Worm (Caenorhabditis elegans) whole organism, young adult: ENCODE measurements around the gene F59B8.1.

Experiments used
- T26A5.8 ChIP-seq: sonication (generic microtip); optimal IDR thresholded peaks from 2 replicates; lab custom pipeline; 2016; ENCODE audit warnings: missing genetic modification characterization, missing compliant biosample characterization
- Y53F4B.3 ChIP-seq: fragments of 200-800 bp; sonication (Bioruptor generic); IDR thresholded peaks from 2 replicates; pipeline ENCODE4 v1.3.6; 2022; ENCODE audit warnings: missing genetic modification reagents, missing genetic modification characterization, missing compliant biosample characterization
- ZK185.1 ChIP-seq: sonication (generic microtip); optimal IDR thresholded peaks from 2 replicates; lab custom pipeline; 2016; ENCODE audit warnings: mild to moderate bottlenecking, missing genetic modification characterization, missing compliant biosample characterization; ENCODE audit not compliant: poor library complexity, severe bottlenecking
- ama-1 ChIP-seq, 3 experiments: fragments of 150-350 bp in 1 of 3; sonication (generic microtip) in 2 of 3; optimal IDR thresholded peaks; 2 replicates each; lab custom pipeline; 2014 to 2018; ENCODE audit warnings: missing biosample characterization in 2 of 3, missing genetic modification characterization in 2 of 3, missing genetic modification reagents in 2 of 3
- dpl-1 ChIP-seq: fragments of 150-350 bp; optimal IDR thresholded peaks from 2 replicates; lab custom pipeline; 2014; ENCODE audit warnings: missing biosample characterization, missing genetic modification reagents, missing genetic modification characterization
- ets-4 ChIP-seq: fragments of 200-800 bp; sonication (Bioruptor generic); optimal IDR thresholded peaks from 2 replicates; lab custom pipeline; 2018; ENCODE audit warnings: mild to moderate bottlenecking, missing genetic modification characterization, missing compliant biosample characterization
- let-607 ChIP-seq, 2 experiments: fragments of 200-800 bp in 1 of 2; sonication (Bioruptor generic) in 1 of 2; sonication (generic microtip) in 1 of 2; optimal IDR thresholded peaks; 2 replicates each; lab custom pipeline; 2016 to 2018; ENCODE audit warnings: mild to moderate bottlenecking in 2 of 2, missing compliant biosample characterization in 2 of 2, missing genetic modification characterization in 2 of 2, moderate library complexity in 2 of 2, missing genotype in 1 of 2
- lin-35 ChIP-seq, 3 experiments: fragments of 150-350 bp in 2 of 3; sonication (generic microtip) in 1 of 3; optimal IDR thresholded peaks; 2 replicates each; lab custom pipeline; 2014 to 2018; ENCODE audit warnings: missing biosample characterization in 3 of 3, missing genetic modification characterization in 3 of 3, missing genetic modification reagents in 3 of 3
- mxl-1 ChIP-seq: sonication (generic microtip); optimal IDR thresholded peaks from 2 replicates; lab custom pipeline; 2016; ENCODE audit warnings: missing genetic modification characterization, missing compliant biosample characterization
- nhr-90 ChIP-seq: sonication (generic microtip); optimal IDR thresholded peaks from 2 replicates; lab custom pipeline; 2016; ENCODE audit warnings: missing genotype, mild to moderate bottlenecking, missing genetic modification characterization, missing compliant biosample characterization
- unc-130 ChIP-seq: sonication (generic microtip); optimal IDR thresholded peaks from 2 replicates; lab custom pipeline; 2016; ENCODE audit warnings: missing genetic modification reagents, missing genetic modification characterization, missing compliant biosample characterization
- unc-62 ChIP-seq: fragments of 150-350 bp; optimal IDR thresholded peaks from 2 replicates; lab custom pipeline; 2014; ENCODE audit warnings: missing biosample characterization, missing genetic modification reagents, missing genetic modification characterization

- TF ChIP-seq Y53F4B.3 (no peak), let-607 (tag; optimal IDR thresholded peaks at IDR 0.05; lab: Kevin White, UChicago) (no peak), dpl-1 (no peak), unc-62 (no peak), T26A5.8 (tag; lab: Kevin White, UChicago) (no peak), nhr-90 (tag; lab: Kevin White, UChicago) (no peak), unc-130 (GFP tag; lab: Kevin White, UChicago) (no peak), ZK185.1 (tag; lab: Kevin White, UChicago) (no peak), mxl-1 (tag; lab: Kevin White, UChicago) (no peak), ets-4 (GFP tag; lab: Kevin White, UChicago) (no peak), lin-35 (GFP tag; optimal IDR thresholded peaks at IDR 0.05; lab: Kevin White, UChicago) (no peak), ama-1 (optimal IDR thresholded peaks at IDR 0.05; lab: Kevin White, UChicago) (no peak), ama-1 (GFP tag; optimal IDR thresholded peaks at IDR 0.05; lab: Kevin White, UChicago) (no peak)
These were observed 46.9 kb upstream of the F59B8.1 start, which contains the start of gene C10C5.5 for ce11 chrIV:9381136-9381535.
